Worm (Caenorhabditis elegans): ENCODE measurements around the gene tag-294.

The tag-294 gene

ce11 chrX:5764739-5765138, 1.5 kb upstream of the tag-294 start:
- TF ChIP-seq snpc-1.3 (tag; optimal IDR thresholded peaks at IDR 0.05; ENCODE audit: insufficient read depth) (no peak), tbp1 (GFP tag; optimal IDR thresholded peaks at IDR 0.05) (no peak), hlh-26 (GFP tag; conservative IDR thresholded peaks at IDR 0.05) (no peak), F57C9.4 (tag; optimal IDR thresholded peaks at IDR 0.05) (no peak), hmg-20 (GFP tag; IDR thresholded peaks at IDR 0.05) (no peak), pha-4 (tag; optimal IDR thresholded peaks at IDR 0.05) (no peak), hmg-1.2 (GFP tag; IDR thresholded peaks at IDR 0.05) (peak; percentile 50; the same call in 1 of the 2 replicates), K12H6.12 (tag; optimal IDR thresholded peaks at IDR 0.05) (peak; percentile 4)

ce11 chrX:5763904-5764303, 712 bp upstream of the tag-294 start:
- no peak for TF ChIP-seq Y95B8A.8 (GFP tag; IDR thresholded peaks at IDR 0.05)
- no peak for TF ChIP-seq akir-1 (GFP tag; optimal IDR thresholded peaks at IDR 0.05)
- TF ChIP-seq K11D2.4 (GFP tag; IDR thresholded peaks at IDR 0.05), result 0 out of 2 replicates have a peak, but pooled peaks have one; percentile 21
- peak; percentile 34 for TF ChIP-seq ztf-18 (tag; optimal IDR thresholded peaks at IDR 0.05)
- peak; percentile 33; the same call in 1 of the 2 replicates for TF ChIP-seq egrh-3 (GFP tag; IDR thresholded peaks at IDR 0.05)
- no peak for TF ChIP-seq B0336.3 (GFP tag; IDR thresholded peaks at IDR 0.05)
- TF ChIP-seq nhr-120 (GFP tag; IDR thresholded peaks at IDR 0.05), result no peak
- TF ChIP-seq nhr-27 (tag; optimal IDR thresholded peaks at IDR 0.05), result no peak
- peak; percentile 57 for TF ChIP-seq nhr-80 (tag; optimal IDR thresholded peaks at IDR 0.05)
- TF ChIP-seq ceh-27 (GFP tag; optimal IDR thresholded peaks at IDR 0.05), result peak; percentile 70
- TF ChIP-seq bed-1 (GFP tag; IDR thresholded peaks at IDR 0.05), result no peak
- TF ChIP-seq B0261.1 (tag; optimal IDR thresholded peaks at IDR 0.05), result no peak
- TF ChIP-seq F49E8.2 (tag; optimal IDR thresholded peaks at IDR 0.05; ENCODE audit: insufficient read depth), result no peak
- TF ChIP-seq mcd-1 (GFP tag; IDR thresholded peaks at IDR 0.05), result peak; percentile 72; the same call in 1 of the 2 replicates
- no peak for TF ChIP-seq ZK185.1 (tag; optimal IDR thresholded peaks at IDR 0.05; ENCODE audit: poor library complexity, severe bottlenecking)
- no peak for TF ChIP-seq rcor-1 (GFP tag; IDR thresholded peaks at IDR 0.05)
- TF ChIP-seq ceh-79 (tag; optimal IDR thresholded peaks at IDR 0.05), result no peak
- no peak for TF ChIP-seq hmg-20 (GFP tag; IDR thresholded peaks at IDR 0.05)
- peak; percentile 40; the same call in 1 of the 2 replicates for TF ChIP-seq hmg-1.2 (GFP tag; IDR thresholded peaks at IDR 0.05)
- peak; percentile 27 for TF ChIP-seq attf-5 (GFP tag; optimal IDR thresholded peaks at IDR 0.05)
- TF ChIP-seq ztf-28 (GFP tag; IDR thresholded peaks at IDR 0.05), result no peak

ce11 chrX:5753141-5753540, 10.1 kb downstream of the tag-294 start:
- TF ChIP-seq mxl-1 (tag; optimal IDR thresholded peaks at IDR 0.05) (no peak), hlh-12 (tag; optimal IDR thresholded peaks at IDR 0.05) (no peak), ztf-26 (tag; optimal IDR thresholded peaks at IDR 0.05) (no peak), hmg-1.2 (GFP tag; IDR thresholded peaks at IDR 0.05) (peak; percentile 76), D2030.7 (GFP tag; IDR thresholded peaks at IDR 0.05) (no peak), snpc-4 (GFP tag; optimal IDR thresholded peaks at IDR 0.05) (peak; percentile 73), snpc-4 (tag; optimal IDR thresholded peaks at IDR 0.05) (peak in 3 of 4 experiments; percentile 23 to 92 (median 91)), snpc-1.1 (tag; optimal IDR thresholded peaks at IDR 0.05; ENCODE audit: insufficient read depth) (peak; percentile 81), aptf-2 (GFP tag; conservative IDR thresholded peaks at IDR 0.05) (no peak), snpc-3.4 (tag; optimal IDR thresholded peaks at IDR 0.05) (peak; percentile 41), K11D2.4 (GFP tag; IDR thresholded peaks at IDR 0.05) (no peak), rpc-1 (optimal IDR thresholded peaks at IDR 0.05) (peak; percentile 50), rpc-1 (tag; optimal IDR thresholded peaks at IDR 0.05) (peak; percentile 72), nhr-120 (GFP tag; IDR thresholded peaks at IDR 0.05) (no peak), Y79H2A.3 (GFP tag; conservative IDR thresholded peaks at IDR 0.05) (no peak)
